Fruit fly (Drosophila melanogaster) whole organism, larva: Measurements from ENCODE around the gene cDIP.

ENCODE experiments used
- noc ChIP-seq: fragments of 200-800 bp; sonication (Bioruptor generic); optimal IDR thresholded peaks from 3 replicates; lab custom pipeline; 2019; ENCODE audit warnings: missing biosample characterization, mild to moderate bottlenecking, missing genetic modification characterization, moderate library complexity

The cDIP gene

DNA sequence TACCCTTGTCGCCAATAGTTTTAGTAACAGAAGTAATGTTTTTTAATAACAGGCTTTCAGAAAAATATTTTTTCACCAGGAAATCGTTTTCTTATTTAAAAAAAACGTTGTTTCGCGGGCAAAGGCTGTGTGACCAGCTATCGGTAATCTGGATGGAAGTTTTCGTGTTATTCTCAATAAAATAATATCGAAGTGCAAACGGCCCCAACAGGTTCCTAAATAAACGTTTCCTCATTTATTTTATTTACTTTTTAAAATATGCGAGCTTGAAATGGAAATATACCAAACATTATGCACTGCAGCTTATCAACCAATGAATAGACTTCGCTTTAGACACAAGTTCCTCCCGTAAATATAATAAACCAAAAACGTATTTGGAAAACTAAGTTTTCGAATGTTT, 30.8 kb downstream of the cDIP start, which contains the start of gene Ice2:
Gene Ice2, plus strand, starts transcription at position 167 of the 400 bp plus-strand sequence.
- TF ChIP-seq noc (tag; lab: Kevin White, UChicago), result no peak

DNA sequence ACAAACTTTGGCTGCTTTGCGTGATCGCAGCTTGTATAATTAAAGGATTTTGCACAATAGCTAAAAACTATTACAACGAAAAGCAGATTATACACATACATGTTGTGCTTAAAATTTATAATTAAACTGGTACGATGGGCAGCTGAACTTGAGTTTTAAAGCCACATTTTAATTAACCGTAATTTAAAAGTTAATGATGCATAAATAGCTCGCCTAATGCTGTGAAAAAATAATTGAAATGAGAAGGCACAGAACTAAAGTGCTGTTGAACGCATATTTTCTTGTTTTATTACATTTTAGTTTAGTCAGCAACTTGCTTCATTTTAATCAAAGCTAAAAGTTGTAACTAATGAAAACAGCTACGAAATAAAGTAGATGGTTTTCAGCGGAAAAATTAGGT, 31.3 kb downstream of the cDIP start, which contains the start of gene Obp93a:
Gene Obp93a, minus strand, starts transcription at position 101 of the 400 bp plus-strand sequence.
- TF ChIP-seq noc (tag; lab: Kevin White, UChicago), result no peak

DNA sequence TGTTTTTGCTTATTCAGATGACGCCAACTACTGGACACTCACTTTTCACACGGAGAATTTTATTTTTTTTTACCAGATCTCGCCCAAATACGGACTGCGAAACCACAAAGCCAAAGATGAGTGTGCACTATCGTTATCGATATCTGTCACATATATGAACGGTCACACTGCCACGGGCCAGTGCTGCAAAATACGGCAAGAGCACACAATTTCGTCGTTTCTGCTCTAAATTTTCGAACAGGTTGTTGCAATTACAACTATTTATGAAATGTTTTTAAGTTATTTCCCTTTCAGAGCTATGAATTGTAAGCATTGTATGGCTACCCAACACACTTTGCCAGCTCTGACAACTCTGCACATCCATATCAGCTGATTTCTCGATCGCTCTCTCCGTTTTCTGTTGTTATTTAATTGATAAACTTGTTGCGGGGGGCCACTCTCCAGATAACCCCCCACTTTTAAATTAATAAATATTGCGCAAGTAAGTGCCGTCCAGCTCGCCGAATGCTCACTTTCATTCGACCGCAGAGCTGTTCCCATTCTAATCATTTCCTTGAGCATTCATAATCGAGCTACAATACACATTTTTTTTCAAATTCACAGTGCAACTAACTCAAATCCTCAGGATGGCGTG, 33.4 kb downstream of the cDIP start, which contains the start of the genes slmb and CG5793:
Gene slmb, minus strand, starts transcription at position 134 of the 634 bp plus-strand sequence.
Gene CG5793, plus strand, starts transcription at position 222 of the 634 bp plus-strand sequence.
- peak; percentile 63 for TF ChIP-seq noc (tag; lab: Kevin White, UChicago)

DNA sequence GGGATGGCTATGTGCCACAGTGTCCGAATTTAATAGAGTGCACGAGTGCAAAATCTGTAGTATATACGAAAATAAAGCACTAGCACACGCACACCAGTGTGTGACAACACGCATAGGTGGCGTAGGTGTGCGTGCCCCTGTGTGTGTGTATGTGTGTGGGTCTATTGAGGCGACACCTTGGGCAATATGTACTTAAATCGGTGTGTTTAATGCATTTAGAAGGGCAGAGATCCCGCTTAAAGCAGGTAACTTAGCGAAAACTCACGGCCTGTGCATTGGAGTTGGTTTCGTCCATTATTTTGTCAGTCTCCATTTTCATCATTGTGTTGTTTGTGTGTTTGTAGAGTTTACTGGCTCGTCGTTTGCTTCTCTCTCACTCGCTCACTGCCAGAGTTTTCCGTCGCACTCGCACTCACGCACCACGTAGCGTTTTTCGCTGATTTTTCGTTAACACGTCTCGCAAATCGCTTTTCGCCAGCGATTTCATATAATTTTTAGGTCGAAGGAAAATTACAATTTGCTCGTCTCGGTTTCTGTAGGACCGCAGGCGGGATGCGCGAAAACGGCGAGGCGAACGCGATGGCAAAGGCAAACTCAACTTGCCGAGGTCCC, 34.1 kb downstream of the cDIP start:
- no peak for TF ChIP-seq noc (tag; lab: Kevin White, UChicago)

DNA sequence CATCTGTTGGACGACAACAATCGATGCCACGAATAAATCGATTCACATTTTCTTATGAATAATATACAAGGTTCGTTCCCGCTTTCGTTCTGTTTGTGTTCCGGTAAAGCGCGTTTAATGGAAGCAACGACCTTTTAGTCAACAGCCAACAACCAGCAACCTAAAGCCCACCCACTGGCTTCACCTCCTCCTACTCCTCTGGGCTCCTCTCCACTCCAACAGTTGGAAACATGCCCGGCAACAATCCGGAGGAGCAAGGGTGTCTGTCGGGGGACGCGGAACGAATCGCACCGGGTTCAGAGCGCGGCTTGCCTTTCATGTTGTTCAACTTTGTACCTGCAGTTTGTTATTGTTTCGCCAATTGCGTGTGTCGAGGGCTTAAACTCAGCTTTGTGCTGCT, 36.7 kb downstream of the cDIP start:
- TF ChIP-seq noc (tag; lab: Kevin White, UChicago), result no peak

DNA sequence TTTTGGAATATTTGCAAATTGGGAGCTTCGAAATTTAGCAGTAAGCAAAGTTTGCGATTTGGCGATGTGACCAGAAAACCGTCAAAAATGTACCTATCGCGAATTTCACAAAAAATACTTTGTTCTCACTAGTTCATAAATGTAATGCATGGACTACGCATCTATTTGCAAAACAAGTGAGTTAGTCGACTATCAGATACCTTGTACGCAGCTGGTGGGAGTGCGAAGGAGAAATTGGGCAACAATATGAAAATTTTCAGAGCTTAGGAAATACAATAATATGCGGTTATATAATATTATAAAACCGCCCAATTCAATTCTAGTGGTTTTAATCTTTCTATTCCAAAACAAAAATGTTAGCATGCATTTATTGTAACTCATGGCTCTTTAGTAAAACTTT, 42.1 kb downstream of the cDIP start, which contains the start of gene Bdbt:
Gene Bdbt, minus strand, starts transcription at position 73 of the 400 bp plus-strand sequence.
- no peak for TF ChIP-seq noc (tag; lab: Kevin White, UChicago)

DNA sequence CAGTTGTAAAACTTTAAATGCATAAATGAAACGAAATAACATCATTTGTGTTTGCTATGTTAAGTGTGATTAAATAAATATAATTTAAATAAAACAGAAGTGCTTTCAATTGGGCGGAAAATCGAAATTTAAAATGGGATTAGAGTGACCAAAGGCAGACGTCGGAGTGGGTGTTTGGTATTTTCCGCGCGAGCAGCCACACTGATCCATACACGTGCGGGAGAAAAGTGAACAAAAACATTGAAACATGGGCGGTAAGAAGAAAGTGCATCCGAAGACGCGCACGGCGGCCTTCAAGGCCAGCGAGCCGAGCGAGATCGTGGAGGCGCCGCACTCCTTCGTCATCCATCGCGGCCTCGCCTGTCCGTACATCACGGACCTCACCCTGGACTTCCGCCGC, 44.8 kb downstream of the cDIP start, which contains the start of gene ppan:
Gene ppan, plus strand, starts transcription at position 198 of the 400 bp plus-strand sequence.
- no peak for TF ChIP-seq noc (tag; lab: Kevin White, UChicago)

DNA sequence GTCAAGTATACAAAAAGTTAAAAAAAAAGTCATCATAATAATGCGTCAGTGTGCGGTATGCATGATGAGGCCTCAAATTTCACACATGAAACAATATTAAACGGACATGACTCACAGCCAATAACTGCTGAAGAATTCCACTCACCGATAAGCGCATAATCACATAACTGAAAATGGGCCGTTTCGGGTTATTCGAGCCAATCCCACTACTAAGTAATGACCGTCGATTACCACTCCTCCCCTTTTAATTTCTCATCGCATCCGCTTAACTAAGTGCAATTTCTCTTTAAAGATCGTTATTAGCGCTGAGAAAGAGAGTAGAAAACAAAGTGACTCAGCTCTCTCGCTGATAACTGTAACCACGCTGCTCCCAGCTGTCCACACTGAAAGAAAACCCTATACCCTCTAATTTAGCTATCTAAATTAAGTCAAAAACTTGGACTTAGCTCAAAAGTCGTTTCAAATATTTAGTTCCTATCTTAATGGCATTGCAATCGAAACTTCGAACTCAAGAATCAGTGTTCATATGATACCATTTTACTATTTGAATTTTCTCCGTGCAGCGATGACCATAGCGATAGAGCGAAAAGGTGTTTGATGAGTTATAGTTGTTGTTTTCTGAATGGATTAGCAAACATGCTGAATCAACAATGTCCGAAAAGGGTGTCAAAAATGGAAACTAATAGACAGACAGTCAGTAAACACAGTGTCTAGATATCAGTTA, 48.0 kb downstream of the cDIP start:
- TF ChIP-seq noc (tag; lab: Kevin White, UChicago), result peak; percentile 82

DNA sequence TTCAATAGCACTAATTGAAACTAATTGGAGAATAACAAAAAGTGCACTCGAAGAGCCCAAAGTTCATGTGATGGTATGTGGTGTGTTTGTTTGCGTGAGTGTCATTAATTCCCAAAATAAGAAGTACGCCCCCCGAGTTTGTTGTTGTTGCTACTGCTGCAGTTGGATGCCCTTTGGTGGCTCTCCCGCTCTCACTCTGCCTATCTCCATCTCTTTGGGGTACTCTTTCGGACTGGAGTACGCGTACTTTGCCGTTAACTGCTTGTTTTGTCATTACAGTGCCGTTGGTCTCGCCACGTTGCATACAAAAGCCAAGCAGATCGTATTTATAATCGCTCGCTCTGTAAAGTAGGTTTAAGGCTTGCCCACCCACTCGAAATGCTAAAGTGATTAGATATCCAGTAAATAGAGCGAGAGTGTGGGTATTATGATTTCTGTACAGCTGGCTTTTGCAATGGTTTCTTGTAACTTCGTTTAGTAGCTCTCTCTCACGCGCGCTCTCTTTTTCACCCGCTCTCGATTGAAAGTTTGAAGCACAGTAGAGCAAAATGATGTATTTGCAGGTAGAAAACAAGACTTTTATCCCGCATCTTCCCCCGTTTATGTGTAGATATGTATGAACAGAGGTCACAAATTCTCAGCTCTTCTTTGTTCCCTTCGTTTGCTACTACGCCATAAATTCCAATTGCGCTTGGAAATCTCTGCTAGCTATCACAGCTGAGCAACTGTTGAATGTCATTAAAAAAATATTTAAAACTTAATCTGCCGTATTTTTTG, 48.7 kb downstream of the cDIP start:
- peak; percentile 14 for TF ChIP-seq noc (tag; lab: Kevin White, UChicago)

DNA sequence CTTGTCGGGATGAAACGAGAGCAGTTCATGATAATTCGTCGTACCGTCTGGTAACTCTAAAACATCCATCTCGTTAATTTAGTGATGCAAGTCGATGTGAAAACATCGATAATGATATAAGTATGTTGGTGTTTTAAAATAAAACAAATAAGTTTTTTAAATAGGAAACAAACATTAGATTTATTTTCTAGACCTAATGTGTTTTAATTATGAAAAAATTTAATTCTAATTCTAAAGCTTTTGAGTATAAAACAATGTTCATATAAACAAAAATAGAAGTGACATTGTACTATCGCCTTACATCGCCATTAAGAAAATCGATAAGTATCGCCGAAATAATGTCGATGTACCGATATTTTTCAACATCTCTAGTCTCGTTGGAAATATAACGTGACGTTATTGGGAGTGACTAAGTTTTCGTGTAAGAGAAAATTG, 49.8 kb downstream of the cDIP start, which contains the start of gene Rab11:
Gene Rab11, plus strand, starts transcription at position 363 of the 435 bp plus-strand sequence.
- peak; percentile 76 for TF ChIP-seq noc (tag; lab: Kevin White, UChicago)

DNA sequence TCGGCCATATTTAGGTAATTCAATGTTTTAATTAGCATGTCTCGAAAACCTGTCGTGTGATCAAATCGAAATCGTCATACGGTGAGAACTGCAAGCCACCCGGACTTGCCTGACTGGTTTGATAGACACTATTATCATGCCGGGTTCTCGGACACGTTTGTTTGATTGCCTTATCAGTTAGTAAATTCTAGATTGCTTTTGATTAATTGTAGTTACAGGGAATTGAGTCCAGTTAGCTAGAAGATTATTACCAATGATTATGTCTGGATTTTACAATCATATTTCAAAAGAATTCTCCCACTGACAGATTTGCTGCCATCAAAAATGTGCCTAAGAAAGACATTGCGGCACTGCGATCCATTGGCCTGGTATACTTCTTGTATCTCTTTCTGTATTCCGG, 51.2 kb downstream of the cDIP start:
- TF ChIP-seq noc (tag; lab: Kevin White, UChicago), result no peak
